Fruit fly (Drosophila melanogaster) whole organism: Measurements from ENCODE around the gene Plc21C.

ENCODE experiments used
- CG8478 ChIP-seq: fragments of >200 bp; optimal IDR thresholded peaks from 2 replicates; lab custom pipeline; 2018; ENCODE audit warnings: inconsistent platforms
- Dll ChIP-seq: fragments of >200 bp; optimal IDR thresholded peaks from 2 replicates; lab custom pipeline; 2017
- EcR ChIP-seq, 2 experiments: fragments of >200 bp; optimal IDR thresholded peaks; 2 replicates each; lab custom pipeline; 2017; ENCODE audit warnings: missing biosample characterization in 2 of 2, missing genetic modification characterization in 2 of 2, missing genetic modification reagents in 2 of 2
- pan ChIP-seq: fragments of >200 bp; optimal IDR thresholded peaks from 2 replicates; lab custom pipeline; 2017
- psq ChIP-seq: fragments of >200 bp; optimal IDR thresholded peaks from 2 replicates; lab custom pipeline; 2017
- usp ChIP-seq: fragments of >200 bp; optimal IDR thresholded peaks from 2 replicates; lab custom pipeline; 2017; ENCODE audit warnings: missing biosample characterization, missing genetic modification characterization, mixed read lengths

DNA sequence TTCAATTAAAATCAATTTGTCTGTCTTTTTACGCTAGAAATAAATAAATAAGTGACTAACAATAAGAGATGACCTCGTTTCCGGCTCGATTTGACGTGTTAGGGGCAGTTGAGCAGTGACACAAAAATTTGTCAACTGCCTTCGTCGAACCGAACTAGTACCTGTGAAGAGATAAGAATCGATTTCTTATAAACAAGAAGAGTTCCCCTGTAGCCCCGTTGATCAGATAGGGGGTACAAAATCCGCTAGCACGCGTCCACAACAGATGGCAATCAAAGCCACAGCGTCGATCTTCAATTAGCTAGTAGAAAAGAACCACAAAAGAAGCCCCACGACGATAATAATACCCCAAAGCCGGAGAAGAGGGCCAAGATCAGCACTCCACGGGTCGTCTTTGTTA lies 66.0 kb downstream of the Plc21C start:
- TF ChIP-seq CG8478 (lab: Kevin White, UChicago) = no peak
- TF ChIP-seq usp (GFP tag; lab: Kevin White, UChicago) = no peak
- TF ChIP-seq EcR (GFP tag; optimal IDR thresholded peaks at IDR 0.05; lab: Kevin White, UChicago) = no peak
- TF ChIP-seq Dll = no peak
- TF ChIP-seq psq (lab: Kevin White, UChicago) = no peak
- no peak for TF ChIP-seq pan (lab: Kevin White, UChicago)
